Worm (Caenorhabditis elegans) whole organism, late embryonic: ENCODE data around the gene nhr-123.

ENCODE experiments used
- F13H6.1 ChIP-seq: sonication (generic microtip); optimal IDR thresholded peaks from 2 replicates; lab custom pipeline; 2016; ENCODE audit warnings: missing genetic modification characterization, missing compliant biosample characterization
- K09A11.1 ChIP-seq: sonication (generic microtip); optimal IDR thresholded peaks from 2 replicates; lab custom pipeline; 2017; ENCODE audit warnings: antibody characterized with exemption, mild to moderate bottlenecking, missing genetic modification characterization, missing compliant biosample characterization; ENCODE audit not compliant: insufficient read depth
- Y22D7AL.16 ChIP-seq: sonication (generic microtip); optimal IDR thresholded peaks from 2 replicates; lab custom pipeline; 2016; ENCODE audit warnings: missing genetic modification characterization, missing compliant biosample characterization
- ahr-1 ChIP-seq: sonication (generic microtip); optimal IDR thresholded peaks from 2 replicates; lab custom pipeline; 2016; ENCODE audit warnings: missing genetic modification characterization, missing compliant biosample characterization
- ama-1 ChIP-seq: fragments of 150-350 bp; optimal IDR thresholded peaks from 2 replicates; lab custom pipeline; 2014
- ceh-18 ChIP-seq: sonication (generic microtip); optimal IDR thresholded peaks from 2 replicates; lab custom pipeline; 2016; ENCODE audit warnings: missing genetic modification characterization, missing compliant biosample characterization
- ceh-19 ChIP-seq: fragments of 200-800 bp; sonication (Bioruptor generic); optimal IDR thresholded peaks from 2 replicates; lab custom pipeline; 2018; ENCODE audit warnings: mild to moderate bottlenecking, missing genetic modification characterization, missing compliant biosample characterization
- ceh-2 ChIP-seq: sonication (generic microtip); optimal IDR thresholded peaks from 2 replicates; lab custom pipeline; 2016; ENCODE audit warnings: missing genotype, missing genetic modification characterization, missing compliant biosample characterization
- ceh-22 ChIP-seq: sonication (generic microtip); optimal IDR thresholded peaks from 2 replicates; lab custom pipeline; 2017; ENCODE audit warnings: missing biosample characterization, missing genetic modification characterization
- ceh-30 ChIP-seq: fragments of 150-350 bp; optimal IDR thresholded peaks from 2 replicates; lab custom pipeline; 2014; ENCODE audit warnings: missing biosample characterization, missing genetic modification characterization
- ceh-31 ChIP-seq: sonication (generic microtip); optimal IDR thresholded peaks from 2 replicates; lab custom pipeline; 2016; ENCODE audit warnings: missing genetic modification characterization, missing compliant biosample characterization
- ceh-48 ChIP-seq: sonication (generic microtip); optimal IDR thresholded peaks from 2 replicates; lab custom pipeline; 2016; ENCODE audit warnings: missing genetic modification characterization, inconsistent platforms, missing compliant biosample characterization
- ceh-9 ChIP-seq: sonication (generic microtip); optimal IDR thresholded peaks from 2 replicates; lab custom pipeline; 2016; ENCODE audit warnings: mild to moderate bottlenecking, missing genetic modification characterization, inconsistent platforms, missing compliant biosample characterization
- dve-1 ChIP-seq: sonication (generic microtip); optimal IDR thresholded peaks from 2 replicates; lab custom pipeline; 2017; ENCODE audit warnings: antibody characterized with exemption, mild to moderate bottlenecking, missing genetic modification characterization, missing compliant biosample characterization
- ets-4 ChIP-seq: sonication (generic microtip); optimal IDR thresholded peaks from 2 replicates; lab custom pipeline; 2016; ENCODE audit warnings: missing genetic modification characterization, missing compliant biosample characterization
- eyg-1 ChIP-seq: sonication (generic microtip); optimal IDR thresholded peaks from 2 replicates; lab custom pipeline; 2016; ENCODE audit warnings: missing genotype, missing genetic modification characterization, missing compliant biosample characterization
- fax-1 ChIP-seq: sonication (generic microtip); optimal IDR thresholded peaks from 2 replicates; lab custom pipeline; 2016; ENCODE audit warnings: missing genotype, missing genetic modification characterization, missing compliant biosample characterization
- fkh-6 ChIP-seq: sonication (generic microtip); optimal IDR thresholded peaks from 2 replicates; lab custom pipeline; 2016; ENCODE audit warnings: missing genetic modification characterization, missing compliant biosample characterization
- gmeb-2 ChIP-seq: sonication (generic microtip); optimal IDR thresholded peaks from 2 replicates; lab custom pipeline; 2016; ENCODE audit warnings: missing genetic modification characterization, inconsistent platforms, missing compliant biosample characterization
- hlh-13 ChIP-seq: fragments of 200-800 bp; sonication (Bioruptor generic); optimal IDR thresholded peaks from 2 replicates; lab custom pipeline; 2018; ENCODE audit warnings: mild to moderate bottlenecking, missing genetic modification characterization, missing compliant biosample characterization
- hlh-15 ChIP-seq: sonication (generic microtip); optimal IDR thresholded peaks from 2 replicates; lab custom pipeline; 2016; ENCODE audit warnings: missing genetic modification characterization, missing compliant biosample characterization
- hlh-30 ChIP-seq: sonication (generic microtip); optimal IDR thresholded peaks from 2 replicates; lab custom pipeline; 2017; ENCODE audit warnings: antibody characterized with exemption, missing genetic modification characterization, missing compliant biosample characterization; ENCODE audit not compliant: insufficient read depth
- hlh-8 ChIP-seq: sonication (generic microtip); optimal IDR thresholded peaks from 2 replicates; lab custom pipeline; 2016; ENCODE audit warnings: missing genotype, missing genetic modification characterization, missing compliant biosample characterization
- lin-11 ChIP-seq: fragments of 200-800 bp; sonication (Bioruptor generic); optimal IDR thresholded peaks from 2 replicates; lab custom pipeline; 2018; ENCODE audit warnings: mild to moderate bottlenecking, missing genetic modification characterization, missing compliant biosample characterization
- madf-2 ChIP-seq: sonication (generic microtip); optimal IDR thresholded peaks from 2 replicates; lab custom pipeline; 2017; ENCODE audit warnings: missing genetic modification characterization, missing compliant biosample characterization
- mec-3 ChIP-seq: sonication (generic microtip); optimal IDR thresholded peaks from 2 replicates; lab custom pipeline; 2016; ENCODE audit warnings: borderline replicate concordance, missing genetic modification characterization, missing compliant biosample characterization
- nfya-1 ChIP-seq: sonication (generic microtip); optimal IDR thresholded peaks from 2 replicates; lab custom pipeline; 2017; ENCODE audit warnings: missing genetic modification characterization, mild to moderate bottlenecking, missing compliant biosample characterization, antibody characterized with exemption, moderate library complexity
- npax-4 ChIP-seq: sonication (generic microtip); optimal IDR thresholded peaks from 2 replicates; lab custom pipeline; 2016; ENCODE audit warnings: missing genetic modification characterization, missing compliant biosample characterization
- pag-3 ChIP-seq: sonication (generic microtip); optimal IDR thresholded peaks from 2 replicates; lab custom pipeline; 2016; ENCODE audit warnings: missing compliant biosample characterization, missing genetic modification characterization, borderline replicate concordance
- pat-9 ChIP-seq: fragments of 200-800 bp; sonication (Bioruptor generic); optimal IDR thresholded peaks from 2 replicates; lab custom pipeline; 2018; ENCODE audit warnings: mild to moderate bottlenecking, missing genetic modification characterization, moderate library complexity, missing compliant biosample characterization
- pax-1 ChIP-seq: fragments of 150-350 bp; optimal IDR thresholded peaks from 2 replicates; lab custom pipeline; 2014; ENCODE audit warnings: missing biosample characterization, missing genetic modification characterization
- pha-2 ChIP-seq: sonication (generic microtip); optimal IDR thresholded peaks from 2 replicates; lab custom pipeline; 2017; ENCODE audit warnings: mild to moderate bottlenecking, missing genetic modification characterization, missing compliant biosample characterization
- pqm-1 ChIP-seq: sonication (generic microtip); optimal IDR thresholded peaks from 2 replicates; lab custom pipeline; 2016; ENCODE audit warnings: missing genetic modification characterization, missing compliant biosample characterization
- pros-1 ChIP-seq: fragments of 150-350 bp; optimal IDR thresholded peaks from 2 replicates; lab custom pipeline; 2014; ENCODE audit warnings: missing biosample characterization, missing genetic modification reagents, missing genetic modification characterization
- ref-2 ChIP-seq: sonication (generic microtip); optimal IDR thresholded peaks from 2 replicates; lab custom pipeline; 2016; ENCODE audit warnings: missing genetic modification characterization, missing compliant biosample characterization
- rnt-1 ChIP-seq: sonication (generic microtip); optimal IDR thresholded peaks from 2 replicates; lab custom pipeline; 2016; ENCODE audit warnings: missing genetic modification characterization, missing compliant biosample characterization
- sdc-2 ChIP-seq: sonication (generic microtip); optimal IDR thresholded peaks from 2 replicates; lab custom pipeline; 2016; ENCODE audit warnings: missing genotype, missing genetic modification characterization, missing compliant biosample characterization
- sox-2 ChIP-seq: fragments of 200-800 bp; sonication (Bioruptor generic); IDR thresholded peaks from 2 replicates; pipeline ENCODE4 v1.3.6; 2022; ENCODE audit warnings: missing genetic modification reagents, missing genetic modification characterization, missing compliant biosample characterization
- sox-4 ChIP-seq: sonication (generic microtip); optimal IDR thresholded peaks from 2 replicates; lab custom pipeline; 2017; ENCODE audit warnings: mild to moderate bottlenecking, missing genetic modification characterization, inconsistent platforms, missing compliant biosample characterization
- tbx-2 ChIP-seq: sonication (generic microtip); optimal IDR thresholded peaks from 2 replicates; lab custom pipeline; 2016; ENCODE audit warnings: missing genetic modification characterization, missing compliant biosample characterization
- tbx-7 ChIP-seq: sonication (generic microtip); optimal IDR thresholded peaks from 2 replicates; lab custom pipeline; 2016; ENCODE audit warnings: missing genotype, missing genetic modification characterization, missing compliant biosample characterization
- ttx-3 ChIP-seq: sonication (generic microtip); optimal IDR thresholded peaks from 2 replicates; lab custom pipeline; 2016; ENCODE audit warnings: missing genetic modification reagents, missing genetic modification characterization, missing compliant biosample characterization
- unc-55 ChIP-seq: sonication (generic microtip); optimal IDR thresholded peaks from 2 replicates; lab custom pipeline; 2017; ENCODE audit warnings: missing biosample characterization, missing genetic modification reagents, missing genetic modification characterization
- unc-86 ChIP-seq: sonication (generic microtip); optimal IDR thresholded peaks from 2 replicates; lab custom pipeline; 2016; ENCODE audit warnings: missing genetic modification characterization, missing compliant biosample characterization
- zip-5 ChIP-seq: sonication (generic microtip); optimal IDR thresholded peaks from 2 replicates; lab custom pipeline; 2016; ENCODE audit warnings: missing genetic modification characterization, missing compliant biosample characterization
- ztf-16 ChIP-seq: sonication (generic microtip); optimal IDR thresholded peaks from 2 replicates; lab custom pipeline; 2017; ENCODE audit warnings: missing genetic modification characterization, missing compliant biosample characterization

The nhr-123 gene

ce11 chrV:428844-429243 is 22.4 kb upstream of the nhr-123 start, which contains the start of gene B0554.4:
Gene B0554.4, plus strand, starts transcription at chrV:429144.
- TF ChIP-seq sox-2 (GFP tag; lab: Robert Waterston, UW) (no peak), madf-2 (tag; lab: Kevin White, UChicago) (no peak), pros-1 (tag; lab: Kevin White, UChicago) (no peak), npax-4 (tag; lab: Kevin White, UChicago) (no peak), ztf-16 (no peak), nfya-1 (tag; lab: Kevin White, UChicago) (no peak), fkh-6 (tag; lab: Kevin White, UChicago) (no peak), ceh-2 (tag; lab: Kevin White, UChicago) (no peak), eyg-1 (no peak), sox-4 (tag; lab: Kevin White, UChicago) (no peak), ttx-3 (no peak), F13H6.1 (tag; lab: Kevin White, UChicago) (no peak), ama-1 (lab: Kevin White, UChicago) (no peak), unc-86 (no peak), pha-2 (tag; lab: Kevin White, UChicago) (no peak), ref-2 (tag; lab: Kevin White, UChicago) (no peak), ahr-1 (tag; lab: Kevin White, UChicago) (no peak), Y22D7AL.16 (tag; lab: Kevin White, UChicago) (no peak)

DNA sequence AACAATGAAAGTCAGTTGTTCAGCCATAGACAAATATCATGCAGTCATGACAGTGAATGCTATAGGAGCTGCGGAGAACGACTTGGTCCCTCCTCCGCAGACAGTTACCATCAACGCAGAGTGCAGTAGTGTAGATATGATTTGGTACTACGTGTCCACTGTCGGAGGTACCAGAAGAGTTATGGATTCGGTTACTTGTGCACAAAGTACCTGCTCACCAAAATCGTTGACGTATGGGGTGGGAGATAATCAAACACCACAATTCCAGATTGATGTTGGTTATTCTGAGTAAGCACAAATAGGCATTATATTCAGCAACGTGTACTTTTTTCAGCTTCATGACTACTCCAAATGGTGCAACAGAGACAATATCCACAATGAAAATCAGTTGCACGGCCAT is 18.3 kb upstream of the nhr-123 start:
- TF ChIP-seq K09A11.1 (tag; lab: Kevin White, UChicago), result no peak
- TF ChIP-seq ceh-19, result no peak
- TF ChIP-seq ceh-9, result no peak
- no peak for TF ChIP-seq ets-4 (tag; lab: Kevin White, UChicago)
- TF ChIP-seq pat-9, result no peak
- TF ChIP-seq ama-1 (lab: Kevin White, UChicago), result no peak
- no peak for TF ChIP-seq lin-11 (tag; lab: Kevin White, UChicago)
- no peak for TF ChIP-seq mec-3 (tag; lab: Kevin White, UChicago)
- TF ChIP-seq ceh-48 (tag; lab: Kevin White, UChicago), result no peak
- TF ChIP-seq pag-3 (tag; lab: Kevin White, UChicago), result no peak
- no peak for TF ChIP-seq hlh-8 (tag; lab: Kevin White, UChicago)

DNA sequence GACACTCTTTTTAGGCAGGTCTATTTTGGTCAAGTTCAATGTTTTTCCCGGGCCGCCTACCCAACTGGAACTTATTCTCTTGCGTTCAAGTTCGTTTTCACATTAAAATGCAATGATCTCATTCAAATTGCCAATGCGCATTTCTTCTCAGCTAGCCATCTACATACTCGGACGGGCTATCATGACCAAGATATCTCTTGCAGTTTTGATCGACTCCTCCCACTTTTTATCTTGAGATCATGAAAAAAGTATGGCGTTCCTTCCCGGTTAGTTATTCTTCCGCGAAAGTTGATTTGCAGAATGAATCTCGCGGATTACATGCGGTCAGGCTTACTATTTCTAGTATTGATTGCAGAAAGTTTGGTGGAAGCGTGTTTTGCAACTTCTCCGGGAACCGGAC is 17.4 kb upstream of the nhr-123 start, which contains the start of gene B0554.2:
TSS of gene B0554.2 (plus strand) at position 301 of the 400 bp plus-strand sequence.
- TF ChIP-seq ceh-22 (tag; lab: Kevin White, UChicago) (no peak), fax-1 (tag; lab: Kevin White, UChicago) (no peak), rnt-1 (no peak), ceh-48 (tag; lab: Kevin White, UChicago) (no peak), hlh-30 (tag; lab: Kevin White, UChicago) (no peak), lin-11 (tag; lab: Kevin White, UChicago) (no peak), unc-55 (GFP tag; lab: Kevin White, UChicago) (no peak), madf-2 (tag; lab: Kevin White, UChicago) (no peak), pqm-1 (tag; lab: Kevin White, UChicago) (no peak), gmeb-2 (tag; lab: Kevin White, UChicago) (no peak), eyg-1 (no peak), fkh-6 (tag; lab: Kevin White, UChicago) (no peak)

ce11 chrV:438094-438493 is 13.2 kb upstream of the nhr-123 start, which contains the start of gene B0554.1:
Gene B0554.1, plus strand, starts transcription at chrV:438394.
- TF ChIP-seq zip-5 (no peak), hlh-13 (GFP tag; lab: Kevin White, UChicago) (no peak), unc-55 (GFP tag; lab: Kevin White, UChicago) (no peak), ceh-9 (no peak), ceh-19 (no peak), tbx-2 (no peak), lin-11 (tag; lab: Kevin White, UChicago) (no peak), sdc-2 (tag; lab: Kevin White, UChicago) (no peak), tbx-7 (tag; lab: Kevin White, UChicago) (no peak), nfya-1 (tag; lab: Kevin White, UChicago) (no peak), pag-3 (tag; lab: Kevin White, UChicago) (no peak), mec-3 (tag; lab: Kevin White, UChicago) (no peak), dve-1 (no peak), sox-2 (GFP tag; lab: Robert Waterston, UW) (no peak), hlh-15 (no peak), ceh-31 (tag; lab: Kevin White, UChicago) (no peak), ceh-30 (tag; lab: Kevin White, UChicago) (no peak), ceh-18 (no peak), fkh-6 (tag; lab: Kevin White, UChicago) (no peak), pax-1 (tag; lab: Kevin White, UChicago) (no peak)
